Fruit fly (Drosophila melanogaster) whole organism, wandering third instar larva: Measurements from ENCODE around the gene CG7272.

Source experiments
- Abd-B ChIP-seq: fragments of >200 bp; optimal IDR thresholded peaks from 2 replicates; lab custom pipeline; 2017; ENCODE audit warnings: missing biosample characterization, missing genetic modification characterization
- CG32264 ChIP-seq: fragments of 200-800 bp; sonication (Bioruptor generic); optimal IDR thresholded peaks from 2 replicates; lab custom pipeline; 2016; ENCODE audit warnings: missing biosample characterization, missing genetic modification characterization
- CG9705 ChIP-seq: fragments of 200-800 bp; sonication (Bioruptor generic); optimal IDR thresholded peaks from 2 replicates; lab custom pipeline; 2018; ENCODE audit warnings: missing biosample characterization, mild to moderate bottlenecking, missing genetic modification characterization
- CrebA ChIP-seq: fragments of 200-800 bp; sonication (Bioruptor generic); optimal IDR thresholded peaks from 2 replicates; lab custom pipeline; 2016; ENCODE audit warnings: missing biosample characterization, mild to moderate bottlenecking, missing genetic modification characterization, borderline replicate concordance
- Dfd ChIP-seq: fragments of >200 bp; optimal IDR thresholded peaks from 2 replicates; lab custom pipeline; 2017; ENCODE audit warnings: missing biosample characterization, missing genetic modification characterization
- Dif ChIP-seq: fragments of 200-275, 200-300 bp; sonication (Bioruptor generic); optimal IDR thresholded peaks from 2 replicates; lab custom pipeline; 2018; ENCODE audit warnings: missing biosample characterization, missing genetic modification characterization; ENCODE audit not compliant: partially characterized antibody
- GATAd ChIP-seq: sonication (Bioruptor generic); optimal IDR thresholded peaks from 2 replicates; lab custom pipeline; 2016; ENCODE audit warnings: missing biosample characterization, missing genetic modification characterization
- HLH106 ChIP-seq: fragments of 200-800 bp; optimal IDR thresholded peaks from 3 replicates; lab custom pipeline; 2019; ENCODE audit warnings: missing biosample characterization, mild to moderate bottlenecking, missing genetic modification characterization, moderate library complexity
- Hnf4 ChIP-seq: fragments of 200-800 bp; sonication (Bioruptor generic); optimal IDR thresholded peaks from 2 replicates; lab custom pipeline; 2016; ENCODE audit warnings: missing biosample characterization, mild to moderate bottlenecking, missing genetic modification characterization
- Hr78 ChIP-seq: fragments of >200 bp; optimal IDR thresholded peaks from 2 replicates; lab custom pipeline; 2017; ENCODE audit warnings: missing biosample characterization, missing genetic modification characterization
- Hr83 ChIP-seq: fragments of 200-300 bp; sonication (Bioruptor generic); optimal IDR thresholded peaks from 2 replicates; lab custom pipeline; 2016; ENCODE audit warnings: missing biosample characterization, mild to moderate bottlenecking, missing genetic modification characterization, moderate library complexity; ENCODE audit not compliant: poor library complexity, severe bottlenecking
- Jra ChIP-seq: sonication (Bioruptor generic); optimal IDR thresholded peaks from 2 replicates; lab custom pipeline; 2016; ENCODE audit warnings: missing biosample characterization, missing genetic modification characterization
- Mio ChIP-seq: sonication (Bioruptor generic); optimal IDR thresholded peaks from 2 replicates; lab custom pipeline; 2016; ENCODE audit warnings: missing biosample characterization, missing genetic modification characterization
- Myc ChIP-seq: fragments of >200 bp; optimal IDR thresholded peaks from 2 replicates; lab custom pipeline; 2017
- N ChIP-seq: fragments of >200 bp; optimal IDR thresholded peaks from 2 replicates; lab custom pipeline; 2018; ENCODE audit warnings: missing biosample characterization, missing external identifiers, missing genetic modification characterization
- OdsH ChIP-seq: fragments of 200-800 bp; sonication (Bioruptor generic); optimal IDR thresholded peaks from 2 replicates; lab custom pipeline; 2016; ENCODE audit warnings: missing biosample characterization, mild to moderate bottlenecking, missing genetic modification characterization
- Rel ChIP-seq, 2 experiments: fragments of 200-800 bp; sonication (Bioruptor generic) in 1 of 2; optimal IDR thresholded peaks; 2 replicates in 1 of 2; 3 replicates in 1 of 2; lab custom pipeline; 2016 to 2019; ENCODE audit warnings: mild to moderate bottlenecking in 2 of 2, missing biosample characterization in 2 of 2, missing genetic modification characterization in 2 of 2, moderate library complexity in 1 of 2
- Sp1 ChIP-seq: fragments of 200-800 bp; sonication (Bioruptor generic); optimal IDR thresholded peaks from 3 replicates; lab custom pipeline; 2019; ENCODE audit warnings: missing biosample characterization, mild to moderate bottlenecking, missing genetic modification characterization, moderate library complexity
- Vsx2 ChIP-seq: fragments of 200-300, 225-300 bp; sonication (Bioruptor generic); optimal IDR thresholded peaks from 2 replicates; lab custom pipeline; 2018; ENCODE audit warnings: missing biosample characterization, missing genetic modification characterization; ENCODE audit not compliant: partially characterized antibody
- br ChIP-seq: fragments of 200-800 bp; sonication (Bioruptor generic); optimal IDR thresholded peaks from 2 replicates; lab custom pipeline; 2016; ENCODE audit warnings: missing biosample characterization, missing genetic modification characterization
- brk ChIP-seq: fragments of 200-800 bp; sonication (Bioruptor generic); optimal IDR thresholded peaks from 2 replicates; lab custom pipeline; 2016; ENCODE audit warnings: missing biosample characterization, mild to moderate bottlenecking, missing genetic modification characterization
- dl ChIP-seq, 2 experiments: fragments of 175-275, 200-275 bp in 1 of 2; fragments of 200-275 bp in 1 of 2; sonication (Bioruptor generic); optimal IDR thresholded peaks; lab custom pipeline; 2018; ENCODE audit warnings: mild to moderate bottlenecking in 2 of 2, missing biosample characterization in 2 of 2, missing genetic modification characterization in 2 of 2, moderate library complexity in 2 of 2; ENCODE audit not compliant: partially characterized antibody in 2 of 2, insufficient read depth in 1 of 2
- dmrt93B ChIP-seq: fragments of 200-800 bp; sonication (Bioruptor generic); optimal IDR thresholded peaks from 2 replicates; lab custom pipeline; 2018; ENCODE audit warnings: missing biosample characterization, mild to moderate bottlenecking, missing genetic modification characterization
- dsf ChIP-seq: sonication (Bioruptor generic); optimal IDR thresholded peaks from 2 replicates; lab custom pipeline; 2016; ENCODE audit warnings: missing biosample characterization, missing genetic modification characterization, borderline replicate concordance
- ey ChIP-seq: fragments of 200-800 bp; sonication (Bioruptor generic); optimal IDR thresholded peaks from 2 replicates; lab custom pipeline; 2016; ENCODE audit warnings: missing biosample characterization, missing genetic modification characterization
- foxo ChIP-seq, 2 experiments: fragments of 200-800 bp; sonication (Bioruptor generic); optimal IDR thresholded peaks; 2 replicates in 1 of 2; 3 replicates in 1 of 2; lab custom pipeline; 2016 to 2017; ENCODE audit warnings: missing biosample characterization in 2 of 2, missing genetic modification characterization in 2 of 2
- fru ChIP-seq: fragments of 200-800 bp; sonication (Bioruptor generic); optimal IDR thresholded peaks from 3 replicates; lab custom pipeline; 2016; ENCODE audit warnings: missing biosample characterization, mild to moderate bottlenecking, missing genetic modification characterization
- h ChIP-seq: fragments of 200-800 bp; sonication (Bioruptor generic); optimal IDR thresholded peaks from 3 replicates; lab custom pipeline; 2016; ENCODE audit warnings: missing biosample characterization, mild to moderate bottlenecking, missing genetic modification characterization
- jim ChIP-seq: fragments of 175-275, 200-325 bp; sonication (Bioruptor generic); optimal IDR thresholded peaks from 2 replicates; lab custom pipeline; 2016; ENCODE audit warnings: missing biosample characterization, mild to moderate bottlenecking, missing genetic modification characterization
- lola ChIP-seq: fragments of >200 bp; optimal IDR thresholded peaks from 2 replicates; lab custom pipeline; 2017; ENCODE audit warnings: missing biosample characterization, missing genetic modification characterization
- pan ChIP-seq: fragments of >200 bp; optimal IDR thresholded peaks from 2 replicates; lab custom pipeline; 2017
- psq ChIP-seq: fragments of 200-800 bp; sonication (Bioruptor generic); optimal IDR thresholded peaks from 3 replicates; lab custom pipeline; 2017; ENCODE audit warnings: missing biosample characterization, mild to moderate bottlenecking, missing genetic modification characterization, moderate library complexity
- rgr ChIP-seq: fragments of 200-800 bp; sonication (Bioruptor generic); optimal IDR thresholded peaks from 3 replicates; lab custom pipeline; 2016; ENCODE audit warnings: missing biosample characterization, mild to moderate bottlenecking, missing genetic modification characterization
- sage ChIP-seq: fragments of 200-800 bp; sonication (Bioruptor generic); optimal IDR thresholded peaks from 2 replicates; lab custom pipeline; 2016; ENCODE audit warnings: missing biosample characterization, mild to moderate bottlenecking, missing genetic modification characterization
- sv ChIP-seq: fragments of 200-800 bp; sonication (Bioruptor generic); optimal IDR thresholded peaks from 3 replicates; lab custom pipeline; 2016; ENCODE audit warnings: missing biosample characterization, missing genetic modification characterization
- tai ChIP-seq: sonication (Bioruptor generic); optimal IDR thresholded peaks from 2 replicates; lab custom pipeline; 2016; ENCODE audit warnings: missing biosample characterization, missing genetic modification characterization
- usp ChIP-seq: fragments of >200 bp; optimal IDR thresholded peaks from 2 replicates; lab custom pipeline; 2017; ENCODE audit warnings: missing biosample characterization, missing genetic modification characterization
- woc ChIP-seq: sonication (Bioruptor generic); optimal IDR thresholded peaks from 2 replicates; lab custom pipeline; 2016; ENCODE audit warnings: missing biosample characterization, mild to moderate bottlenecking, missing genetic modification characterization

CG7272 gene

dm6 chr3L:15533402-15534129 is 32.8 kb downstream of the CG7272 start:
- TF ChIP-seq rgr (GFP tag; lab: Kevin White, UChicago) (peak; percentile 89), Dif (GFP tag; lab: Kevin White, UChicago) (peak; percentile 1), sv (GFP tag; lab: Kevin White, UChicago) (no peak), pan (lab: Kevin White, UChicago) (no peak), HLH106 (tag; lab: Kevin White, UChicago) (peak; percentile 89), Jra (GFP tag; lab: Kevin White, UChicago) (peak; percentile 62), brk (GFP tag; lab: Kevin White, UChicago) (peak; percentile 8), sage (GFP tag; lab: Kevin White, UChicago) (peak; percentile 76), tai (peak; percentile 80), Sp1 (peak; percentile 86), h (peak; percentile 93), N (GFP tag; lab: Kevin White, UChicago) (no peak), woc (GFP tag; lab: Kevin White, UChicago) (peak; percentile 93), GATAd (GFP tag; lab: Kevin White, UChicago) (no peak), dmrt93B (GFP tag; lab: Kevin White, UChicago) (peak; percentile 84), Hr83 (GFP tag; lab: Kevin White, UChicago) (no peak), fru (GFP tag; lab: Kevin White, UChicago) (peak; percentile 92), lola (GFP tag; lab: Kevin White, UChicago) (no peak), usp (GFP tag; lab: Kevin White, UChicago) (no peak), Hnf4 (GFP tag; lab: Kevin White, UChicago) (peak; percentile 63), Vsx2 (no peak), dsf (no peak), Rel (GFP tag; optimal IDR thresholded peaks at IDR 0.05; lab: Kevin White, UChicago) (peak; percentile 45), Rel (tag; optimal IDR thresholded peaks at IDR 0.05; lab: Kevin White, UChicago) (peak; percentile 84), Hr78 (GFP tag; lab: Kevin White, UChicago) (no peak), CG9705 (GFP tag; lab: Kevin White, UChicago) (peak; percentile 65), dl (GFP tag; optimal IDR thresholded peaks at IDR 0.05; lab: Kevin White, UChicago; ENCODE audit: insufficient read depth in 1 of 2, partially characterized antibody in 2 of 2) (no peak), Dfd (no peak), Abd-B (GFP tag; lab: Kevin White, UChicago) (no peak), Myc (lab: Kevin White, UChicago) (no peak), Mio (GFP tag; lab: Kevin White, UChicago) (peak; percentile 23), br (peak; percentile 92), jim (no peak), foxo (GFP tag; optimal IDR thresholded peaks at IDR 0.05; lab: Kevin White, UChicago) (peak; percentile 59 to 92), CG32264 (GFP tag; lab: Kevin White, UChicago) (peak; percentile 55), CrebA (GFP tag; lab: Kevin White, UChicago) (peak; percentile 60), OdsH (GFP tag; lab: Kevin White, UChicago) (peak; percentile 92), ey (GFP tag; lab: Kevin White, UChicago) (peak; percentile 93), psq (GFP tag; lab: Kevin White, UChicago) (peak; percentile 74)
- TF ChIP-seq, all 38 proteins: peak for 23
